Worm (Caenorhabditis elegans): ENCODE results near the gene subs-4.

DNA sequence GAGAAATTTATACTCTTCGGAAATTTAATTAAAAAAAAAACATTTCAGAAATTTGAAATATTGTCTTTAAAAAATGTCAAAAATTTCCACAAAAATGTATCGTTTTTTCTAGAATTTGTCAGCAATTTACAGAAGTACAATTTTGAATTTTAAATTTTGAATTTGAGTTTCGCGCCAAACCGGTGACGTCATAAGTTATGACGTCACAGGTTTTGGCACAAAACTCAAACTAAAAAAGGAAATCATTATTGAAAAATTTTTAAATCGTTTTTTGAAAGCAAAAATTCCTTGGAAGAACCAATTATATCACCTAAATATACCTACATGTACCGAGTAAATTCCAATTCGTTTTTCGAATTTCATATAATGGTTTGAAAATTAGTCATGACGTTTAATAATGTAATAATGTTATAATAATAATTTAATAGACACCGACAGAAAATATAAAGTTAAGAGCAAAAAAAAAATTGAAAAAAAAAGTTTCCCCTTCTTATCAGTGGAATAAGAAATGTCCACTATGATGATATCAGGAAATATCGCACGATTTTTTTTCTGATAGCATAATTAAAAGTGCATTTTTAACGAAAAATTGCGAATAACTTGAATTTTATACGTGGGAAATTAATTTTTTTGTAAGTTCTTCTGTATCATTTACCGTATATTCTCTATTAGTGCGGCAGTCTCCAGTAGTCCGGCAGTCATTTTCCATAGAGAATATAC, 31.8 kb upstream of the subs-4 start:
- TF ChIP-seq hlh-1 (tag; optimal IDR thresholded peaks at IDR 0.05), result no peak
- TF ChIP-seq unc-120 (tag; optimal IDR thresholded peaks at IDR 0.05; ENCODE audit: poor library complexity, severe bottlenecking), result no peak
- no peak for TF ChIP-seq ztf-11 (tag; optimal IDR thresholded peaks at IDR 0.05)
- no peak for TF ChIP-seq lin-13 (tag; optimal IDR thresholded peaks at IDR 0.05)
- TF ChIP-seq ceh-83 (GFP tag; optimal IDR thresholded peaks at IDR 0.05), result no peak
- no peak for TF ChIP-seq nhr-12 (tag; optimal IDR thresholded peaks at IDR 0.05)
- no peak for TF ChIP-seq lsy-2 (tag; optimal IDR thresholded peaks at IDR 0.05)

All from whole organism, mixed stage, embryonic.